Worm (Caenorhabditis elegans) whole organism, young adult: ENCODE results near the gene ZK353.9.

ENCODE experiments used
- B0019.2 ChIP-seq: fragments of 200-800 bp; sonication (Bioruptor generic); conservative IDR thresholded peaks from 2 replicates; pipeline ENCODE4 v1.3.6; 2022; ENCODE audit warnings: missing genetic modification reagents, missing genetic modification characterization, missing compliant biosample characterization
- F37B4.10 ChIP-seq: fragments of 200-800 bp; sonication (Bioruptor generic); IDR thresholded peaks from 2 replicates; pipeline ENCODE4 v1.3.6; 2022; ENCODE audit warnings: missing genetic modification characterization, missing compliant biosample characterization
- F39B2.1 ChIP-seq: fragments of 200-800 bp; sonication (Bioruptor generic); IDR thresholded peaks from 2 replicates; pipeline ENCODE4 v1.3.6; 2022; ENCODE audit warnings: missing genetic modification reagents, missing genetic modification characterization, missing compliant biosample characterization
- K11D2.4 ChIP-seq: fragments of 200-800 bp; sonication (Bioruptor generic); IDR thresholded peaks from 2 replicates; pipeline ENCODE4 v1.3.6; 2022; ENCODE audit warnings: missing genetic modification reagents, missing genetic modification characterization, missing compliant biosample characterization
- T26A5.8 ChIP-seq: sonication (generic microtip); optimal IDR thresholded peaks from 2 replicates; lab custom pipeline; 2016; ENCODE audit warnings: missing genetic modification characterization, missing compliant biosample characterization
- Y67H2A.10 ChIP-seq: fragments of 200-800 bp; sonication (Bioruptor generic); conservative IDR thresholded peaks from 2 replicates; pipeline ENCODE4 v1.3.6; 2022; ENCODE audit warnings: missing genetic modification reagents, missing genetic modification characterization, missing compliant biosample characterization
- Y79H2A.3 ChIP-seq: fragments of 200-800 bp; sonication (Bioruptor generic); conservative IDR thresholded peaks from 2 replicates; pipeline ENCODE4 v1.3.6; 2022; ENCODE audit warnings: missing genetic modification reagents, missing genetic modification characterization, missing compliant biosample characterization
- Y95B8A.8 ChIP-seq: fragments of 200-800 bp; sonication (Bioruptor generic); IDR thresholded peaks from 2 replicates; pipeline ENCODE4 v1.3.6; 2022; ENCODE audit warnings: missing genetic modification reagents, missing genetic modification characterization, missing compliant biosample characterization
- aptf-2 ChIP-seq: fragments of 200-800 bp; sonication (Bioruptor generic); conservative IDR thresholded peaks from 2 replicates; pipeline ENCODE4 v1.3.6; 2022; ENCODE audit warnings: missing genetic modification reagents, missing genetic modification characterization, missing compliant biosample characterization
- bed-1 ChIP-seq: fragments of 200-800 bp; sonication (Bioruptor generic); IDR thresholded peaks from 2 replicates; pipeline ENCODE4 v1.3.6; 2022; ENCODE audit warnings: missing genetic modification reagents, missing genetic modification characterization, missing compliant biosample characterization
- ccch-3 ChIP-seq: fragments of 200-800 bp; sonication (Bioruptor generic); optimal IDR thresholded peaks from 2 replicates; lab custom pipeline; 2018; ENCODE audit warnings: mild to moderate bottlenecking, missing genetic modification characterization, missing compliant biosample characterization
- cebp-1 ChIP-seq, 2 experiments: fragments of 200-800 bp in 1 of 2; sonication (Bioruptor generic) in 1 of 2; sonication (generic microtip) in 1 of 2; IDR thresholded peaks in 1 of 2; optimal IDR thresholded peaks in 1 of 2; 2 replicates each; pipeline versions ENCODE4 v1.3.6 to Lab custom; 2017 to 2022; ENCODE audit warnings: missing compliant biosample characterization in 2 of 2, missing genetic modification characterization in 2 of 2, mild to moderate bottlenecking in 1 of 2, missing genetic modification reagents in 1 of 2, moderate library complexity in 1 of 2
- ceh-100 ChIP-seq: fragments of 200-800 bp; sonication (Bioruptor generic); IDR thresholded peaks from 2 replicates; pipeline ENCODE4 v1.3.6; 2022; ENCODE audit warnings: missing genetic modification reagents, missing genetic modification characterization, missing compliant biosample characterization
- ceh-58 ChIP-seq: fragments of 200-800 bp; sonication (Bioruptor generic); IDR thresholded peaks from 2 replicates; pipeline ENCODE4 v1.3.6; 2022; ENCODE audit warnings: missing genetic modification characterization, missing compliant biosample characterization
- ceh-79 ChIP-seq: sonication (generic microtip); optimal IDR thresholded peaks from 2 replicates; lab custom pipeline; 2017; ENCODE audit warnings: mild to moderate bottlenecking, missing genetic modification characterization, missing compliant biosample characterization
- ceh-91 ChIP-seq: fragments of 200-800 bp; sonication (Bioruptor generic); IDR thresholded peaks from 2 replicates; pipeline ENCODE4 v1.3.6; 2022; ENCODE audit warnings: missing genetic modification reagents, missing genetic modification characterization, missing compliant biosample characterization
- dpl-1 ChIP-seq: fragments of 150-350 bp; optimal IDR thresholded peaks from 2 replicates; lab custom pipeline; 2014; ENCODE audit warnings: missing biosample characterization, missing genetic modification reagents, missing genetic modification characterization
- efl-1 ChIP-seq: fragments of 150-350 bp; optimal IDR thresholded peaks from 2 replicates; lab custom pipeline; 2014; ENCODE audit warnings: missing biosample characterization, missing genetic modification reagents, missing genetic modification characterization
- egrh-3 ChIP-seq: fragments of 200-800 bp; sonication (Bioruptor generic); IDR thresholded peaks from 2 replicates; pipeline ENCODE4 v1.3.6; 2022; ENCODE audit warnings: missing genetic modification reagents, missing genetic modification characterization, missing compliant biosample characterization
- fkh-3 ChIP-seq: sonication (generic microtip); optimal IDR thresholded peaks from 2 replicates; lab custom pipeline; 2016; ENCODE audit warnings: mild to moderate bottlenecking, missing genetic modification characterization, missing compliant biosample characterization
- gei-17 ChIP-seq: fragments of 200-800 bp; sonication (Bioruptor generic); optimal IDR thresholded peaks from 2 replicates; lab custom pipeline; 2018; ENCODE audit warnings: mild to moderate bottlenecking, missing genetic modification characterization, missing compliant biosample characterization
- him-1 ChIP-seq: sonication (generic microtip); optimal IDR thresholded peaks from 2 replicates; lab custom pipeline; 2016; ENCODE audit warnings: missing genotype, missing genetic modification reagents, missing genetic modification characterization, missing compliant biosample characterization
- hmg-1.2 ChIP-seq: fragments of 200-800 bp; sonication (Bioruptor generic); IDR thresholded peaks from 2 replicates; pipeline ENCODE4 v1.3.6; 2022; ENCODE audit warnings: missing genetic modification reagents, missing genetic modification characterization, missing compliant biosample characterization
- hmg-20 ChIP-seq: fragments of 200-800 bp; sonication (Bioruptor generic); IDR thresholded peaks from 2 replicates; pipeline ENCODE4 v1.3.6; 2022; ENCODE audit warnings: missing genetic modification reagents, missing genetic modification characterization, missing compliant biosample characterization
- hrde-1 ChIP-seq: sonication (generic microtip); optimal IDR thresholded peaks from 2 replicates; lab custom pipeline; 2016; ENCODE audit warnings: missing genetic modification characterization, mild to moderate bottlenecking, missing compliant biosample characterization, moderate library complexity, missing genotype, missing genetic modification reagents, borderline replicate concordance
- lag-1 ChIP-seq: fragments of 200-800 bp; sonication (Bioruptor generic); IDR thresholded peaks from 2 replicates; pipeline ENCODE4 v1.3.6; 2022; ENCODE audit warnings: missing genetic modification reagents, missing genetic modification characterization, missing compliant biosample characterization
- mcd-1 ChIP-seq: fragments of 200-800 bp; sonication (Bioruptor generic); IDR thresholded peaks from 2 replicates; pipeline ENCODE4 v1.3.6; 2022; ENCODE audit warnings: missing genetic modification reagents, missing genetic modification characterization, missing compliant biosample characterization
- mel-28 ChIP-seq: sonication (generic microtip); optimal IDR thresholded peaks from 2 replicates; lab custom pipeline; 2016; ENCODE audit warnings: borderline replicate concordance, mild to moderate bottlenecking, missing genetic modification characterization, missing compliant biosample characterization
- mes-4 ChIP-seq: sonication (generic microtip); optimal IDR thresholded peaks from 2 replicates; lab custom pipeline; 2016; ENCODE audit warnings: missing genotype, missing genetic modification characterization, missing compliant biosample characterization
- mxl-1 ChIP-seq: sonication (generic microtip); optimal IDR thresholded peaks from 2 replicates; lab custom pipeline; 2016; ENCODE audit warnings: missing genetic modification characterization, missing compliant biosample characterization
- nfya-1 ChIP-seq: sonication (generic microtip); optimal IDR thresholded peaks from 2 replicates; lab custom pipeline; 2017; ENCODE audit warnings: antibody characterized with exemption, missing compliant biosample characterization, missing genetic modification characterization, borderline replicate concordance; ENCODE audit not compliant: insufficient read depth
- nfya-2 ChIP-seq: fragments of 200-800 bp; sonication (Bioruptor generic); IDR thresholded peaks from 2 replicates; pipeline ENCODE4 v1.3.6; 2022; ENCODE audit warnings: missing genetic modification reagents, missing genetic modification characterization, missing compliant biosample characterization
- nhr-120 ChIP-seq: fragments of 200-800 bp; sonication (Bioruptor generic); IDR thresholded peaks from 2 replicates; pipeline ENCODE4 v1.3.6; 2022; ENCODE audit warnings: missing genetic modification characterization, missing compliant biosample characterization
- nhr-179 ChIP-seq: sonication (generic microtip); optimal IDR thresholded peaks from 2 replicates; lab custom pipeline; 2016; ENCODE audit warnings: mild to moderate bottlenecking, missing genetic modification characterization, missing compliant biosample characterization
- nhr-27 ChIP-seq: fragments of 200-800 bp; sonication (Bioruptor generic); optimal IDR thresholded peaks from 2 replicates; lab custom pipeline; 2018; ENCODE audit warnings: mild to moderate bottlenecking, missing genetic modification characterization, moderate library complexity, missing compliant biosample characterization
- nhr-80 ChIP-seq: sonication (generic microtip); optimal IDR thresholded peaks from 2 replicates; lab custom pipeline; 2016; ENCODE audit warnings: missing genetic modification characterization, missing compliant biosample characterization
- nhr-90 ChIP-seq: sonication (generic microtip); optimal IDR thresholded peaks from 2 replicates; lab custom pipeline; 2016; ENCODE audit warnings: missing genotype, mild to moderate bottlenecking, missing genetic modification characterization, missing compliant biosample characterization
- pbrm-1 ChIP-seq: fragments of 200-800 bp; sonication (Bioruptor generic); IDR thresholded peaks from 2 replicates; pipeline ENCODE4 v1.3.6; 2022; ENCODE audit warnings: missing genetic modification reagents, missing genetic modification characterization, missing compliant biosample characterization
- pha-4 ChIP-seq: fragments of 150-350 bp; sonication (generic microtip); optimal IDR thresholded peaks from 2 replicates; lab custom pipeline; 2014; ENCODE audit warnings: missing biosample characterization, missing genetic modification reagents, missing genetic modification characterization
- rcor-1 ChIP-seq: fragments of 200-800 bp; sonication (Bioruptor generic); IDR thresholded peaks from 2 replicates; pipeline ENCODE4 v1.3.6; 2022; ENCODE audit warnings: missing genetic modification reagents, missing genetic modification characterization, missing compliant biosample characterization
- snpc-1.1 ChIP-seq: sonication (generic microtip); optimal IDR thresholded peaks from 2 replicates; lab custom pipeline; 2017; ENCODE audit warnings: missing genetic modification characterization, mild to moderate bottlenecking, missing compliant biosample characterization, antibody characterized with exemption, moderate library complexity, missing genotype, missing genetic modification reagents; ENCODE audit not compliant: insufficient read depth
- somi-1 ChIP-seq: fragments of 200-800 bp; sonication (Bioruptor generic); optimal IDR thresholded peaks from 2 replicates; lab custom pipeline; 2018; ENCODE audit warnings: mild to moderate bottlenecking, missing genetic modification characterization, missing compliant biosample characterization
- tbx-9 ChIP-seq: sonication (generic microtip); optimal IDR thresholded peaks from 2 replicates; lab custom pipeline; 2016; ENCODE audit warnings: borderline replicate concordance, missing genetic modification characterization, inconsistent platforms, missing compliant biosample characterization
- unc-130 ChIP-seq: sonication (generic microtip); optimal IDR thresholded peaks from 2 replicates; lab custom pipeline; 2016; ENCODE audit warnings: missing genetic modification reagents, missing genetic modification characterization, missing compliant biosample characterization
- unc-62 ChIP-seq: fragments of 150-350 bp; optimal IDR thresholded peaks from 2 replicates; lab custom pipeline; 2014; ENCODE audit warnings: missing biosample characterization, missing genetic modification reagents, missing genetic modification characterization
- xnd-1 ChIP-seq: sonication (generic microtip); optimal IDR thresholded peaks from 2 replicates; lab custom pipeline; 2016; ENCODE audit warnings: missing genotype, missing genetic modification reagents, missing genetic modification characterization, missing compliant biosample characterization
- ztf-26 ChIP-seq: sonication (generic microtip); optimal IDR thresholded peaks from 2 replicates; lab custom pipeline; 2017; ENCODE audit warnings: missing genetic modification characterization, missing compliant biosample characterization
- ztf-28 ChIP-seq: fragments of 200-800 bp; sonication (Bioruptor generic); IDR thresholded peaks from 2 replicates; pipeline ENCODE4 v1.3.6; 2022; ENCODE audit warnings: missing genetic modification reagents, missing genetic modification characterization, missing compliant biosample characterization
- ztf-6 ChIP-seq: fragments of 200-800 bp; sonication (Bioruptor generic); IDR thresholded peaks from 2 replicates; pipeline ENCODE4 v1.3.6; 2022; ENCODE audit warnings: missing genetic modification reagents, missing genetic modification characterization, missing compliant biosample characterization

ZK353.9 gene

DNA sequence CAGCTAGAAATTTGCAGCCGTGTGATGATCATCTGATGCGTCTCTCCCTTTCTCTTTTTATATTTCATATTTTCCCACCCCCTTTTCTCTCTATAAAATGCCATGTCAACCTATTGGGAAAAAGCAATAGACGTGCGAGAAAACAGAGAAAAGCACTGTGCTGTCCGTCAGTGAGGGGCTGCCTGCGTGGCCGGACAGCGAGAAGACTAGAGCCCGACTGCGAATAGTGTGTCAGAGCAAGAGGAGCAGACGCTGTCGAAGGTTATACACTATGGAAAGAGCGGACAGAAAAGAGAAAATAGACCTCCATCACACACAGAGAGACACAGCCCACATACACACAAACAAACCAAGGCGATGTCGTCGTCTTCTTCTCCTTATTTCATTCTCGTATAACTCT is 15.8 kb downstream of the ZK353.9 start:
- TF ChIP-seq T26A5.8 (no peak), unc-130 (GFP tag; lab: Kevin White, UChicago) (no peak), aptf-2 (no peak), bed-1 (GFP tag; lab: Robert Waterston, UW) (no peak), Y79H2A.3 (no peak), ztf-6 (GFP tag; lab: Robert Waterston, UW) (no peak), Y95B8A.8 (GFP tag; lab: Robert Waterston, UW) (no peak), F37B4.10 (no peak), ceh-79 (tag; lab: Kevin White, UChicago) (no peak), ztf-26 (tag; lab: Kevin White, UChicago) (peak; percentile 54), dpl-1 (no peak), nhr-90 (tag; lab: Kevin White, UChicago) (peak; percentile 56), B0019.2 (GFP tag; lab: Robert Waterston, UW) (no peak), unc-62 (GFP tag; lab: Kevin White, UChicago) (peak; percentile 61), pha-4 (tag; lab: Kevin White, UChicago) (no peak), ceh-91 (GFP tag; lab: Robert Waterston, UW) (no peak), lag-1 (GFP tag; lab: Robert Waterston, UW) (no peak), efl-1 (GFP tag; lab: Kevin White, UChicago) (no peak), ztf-28 (GFP tag; lab: Robert Waterston, UW) (no peak), tbx-9 (tag; lab: Kevin White, UChicago) (no peak), hrde-1 (tag; lab: Kevin White, UChicago) (no peak), hmg-20 (GFP tag; lab: Robert Waterston, UW) (no peak), nfya-1 (tag; lab: Kevin White, UChicago) (no peak), mcd-1 (GFP tag; lab: Robert Waterston, UW) (peak; percentile 59), nhr-80 (peak; percentile 96), cebp-1 (GFP tag; IDR thresholded peaks at IDR 0.05; lab: Robert Waterston, UW) (peak; percentile 67; the same call in 1 of the 2 replicates), cebp-1 (tag; optimal IDR thresholded peaks at IDR 0.05; lab: Kevin White, UChicago) (peak; percentile 83), nhr-120 (GFP tag; lab: Robert Waterston, UW) (no peak), xnd-1 (tag; lab: Kevin White, UChicago) (no peak), hmg-1.2 (GFP tag; lab: Robert Waterston, UW) (peak; percentile 86), fkh-3 (no peak), nhr-179 (no peak), mel-28 (tag; lab: Kevin White, UChicago) (no peak), somi-1 (peak; percentile 32), gei-17 (no peak), ceh-100 (GFP tag; lab: Robert Waterston, UW) (no peak), mxl-1 (tag; lab: Kevin White, UChicago) (no peak), nhr-27 (tag; lab: Kevin White, UChicago) (no peak), egrh-3 (GFP tag; lab: Robert Waterston, UW) (peak; percentile 41), pbrm-1 (GFP tag; lab: Robert Waterston, UW) (0 out of 2 replicates have a peak, but pooled peaks have one; percentile 16), snpc-1.1 (peak; percentile 27), ccch-3 (GFP tag; lab: Kevin White, UChicago) (no peak), mes-4 (tag; lab: Kevin White, UChicago) (no peak), ceh-58 (no peak), him-1 (tag; lab: Kevin White, UChicago) (no peak), K11D2.4 (no peak), F39B2.1 (GFP tag; lab: Robert Waterston, UW) (0 out of 2 replicates have a peak, but pooled peaks have one; percentile 50), Y67H2A.10 (GFP tag; lab: Robert Waterston, UW) (no peak), rcor-1 (GFP tag; lab: Robert Waterston, UW) (peak; percentile 63), nfya-2 (GFP tag; lab: Robert Waterston, UW) (no peak)
